Fruit fly (Drosophila melanogaster) Kc167 (cell line): ENCODE data around the gene CG12010.

Experiments
- Sin3A ChIP-seq: fragments of >200 bp; optimal IDR thresholded peaks from 2 replicates; lab custom pipeline; 2018; ENCODE audit warnings: missing external identifiers
- h ChIP-seq: fragments of >200 bp; optimal IDR thresholded peaks from 3 replicates; lab custom pipeline; 2018; ENCODE audit warnings: missing external identifiers
- ttk ChIP-seq: sonication (Bioruptor generic); optimal IDR thresholded peaks from 2 replicates; lab custom pipeline; 2017; ENCODE audit warnings: missing external identifiers

DNA sequence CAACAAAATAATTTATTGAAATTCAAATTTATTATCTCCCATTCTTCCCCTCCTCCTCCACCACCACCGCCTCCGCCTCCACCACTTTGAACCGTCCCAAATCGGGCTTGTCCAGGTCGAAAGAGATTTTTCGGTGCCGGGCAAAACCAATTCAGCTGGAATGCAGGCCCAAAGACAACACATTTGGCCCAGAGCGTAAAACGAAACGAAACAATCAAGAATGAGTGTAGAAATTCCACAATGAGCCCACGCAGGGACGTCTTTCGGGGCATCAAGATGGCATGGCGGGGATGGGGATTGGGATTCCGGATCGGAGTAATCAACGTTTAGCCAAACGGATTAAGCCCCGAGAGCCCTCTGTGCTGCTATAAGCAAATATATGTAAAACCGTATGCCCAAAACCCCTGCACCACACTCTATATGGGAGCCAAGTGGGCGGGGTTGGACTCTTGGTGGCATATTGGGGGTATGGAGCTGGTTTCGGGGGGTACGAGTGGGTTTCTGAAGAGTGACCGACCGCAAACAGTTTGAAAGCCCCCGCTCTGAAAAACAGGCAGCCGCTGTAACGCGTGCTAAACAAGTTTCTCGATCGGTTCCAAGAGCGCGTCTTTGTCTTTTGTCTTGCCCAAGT, 10.0 kb downstream of the CG12010 start:
- TF ChIP-seq ttk = no peak
- no peak for TF ChIP-seq Sin3A
- no peak for TF ChIP-seq h (lab: Kevin White, UChicago)
